Worm (Caenorhabditis elegans) whole organism, young adult: ENCODE results near the gene C06E4.6.

ENCODE experiments used
- B0336.3 ChIP-seq: fragments of 200-800 bp; sonication (Bioruptor generic); IDR thresholded peaks from 2 replicates; pipeline ENCODE4 v1.3.6; 2022; ENCODE audit warnings: missing genetic modification characterization, missing compliant biosample characterization
- C17E4.6 ChIP-seq: fragments of 200-800 bp; sonication (Bioruptor generic); IDR thresholded peaks from 2 replicates; pipeline ENCODE4 v1.3.6; 2022; ENCODE audit warnings: missing genetic modification reagents, missing genetic modification characterization, missing compliant biosample characterization
- F10E7.11 ChIP-seq: sonication (generic microtip); optimal IDR thresholded peaks from 2 replicates; lab custom pipeline; 2017; ENCODE audit warnings: mild to moderate bottlenecking, missing genetic modification characterization, moderate library complexity, missing compliant biosample characterization
- F22D6.2 ChIP-seq: sonication (generic microtip); optimal IDR thresholded peaks from 2 replicates; lab custom pipeline; 2016; ENCODE audit warnings: mild to moderate bottlenecking, missing genetic modification characterization, missing compliant biosample characterization
- F37B4.10 ChIP-seq: fragments of 200-800 bp; sonication (Bioruptor generic); IDR thresholded peaks from 2 replicates; pipeline ENCODE4 v1.3.6; 2022; ENCODE audit warnings: missing genetic modification characterization, missing compliant biosample characterization
- F57A8.1 ChIP-seq: fragments of 200-800 bp; sonication (Bioruptor generic); optimal IDR thresholded peaks from 2 replicates; lab custom pipeline; 2018; ENCODE audit warnings: mild to moderate bottlenecking, missing genetic modification characterization, moderate library complexity, missing compliant biosample characterization
- K12H6.12 ChIP-seq: fragments of 200-800 bp; sonication (Bioruptor generic); optimal IDR thresholded peaks from 2 replicates; lab custom pipeline; 2018; ENCODE audit warnings: mild to moderate bottlenecking, missing genetic modification characterization, missing compliant biosample characterization
- T07F8.4 ChIP-seq: sonication (generic microtip); optimal IDR thresholded peaks from 2 replicates; lab custom pipeline; 2016; ENCODE audit warnings: mild to moderate bottlenecking, missing genetic modification characterization, moderate library complexity, missing compliant biosample characterization
- Y53F4B.3 ChIP-seq: fragments of 200-800 bp; sonication (Bioruptor generic); IDR thresholded peaks from 2 replicates; pipeline ENCODE4 v1.3.6; 2022; ENCODE audit warnings: missing genetic modification reagents, missing genetic modification characterization, missing compliant biosample characterization
- Y67H2A.10 ChIP-seq: fragments of 200-800 bp; sonication (Bioruptor generic); conservative IDR thresholded peaks from 2 replicates; pipeline ENCODE4 v1.3.6; 2022; ENCODE audit warnings: missing genetic modification reagents, missing genetic modification characterization, missing compliant biosample characterization
- Y79H2A.3 ChIP-seq: fragments of 200-800 bp; sonication (Bioruptor generic); conservative IDR thresholded peaks from 2 replicates; pipeline ENCODE4 v1.3.6; 2022; ENCODE audit warnings: missing genetic modification reagents, missing genetic modification characterization, missing compliant biosample characterization
- Y95B8A.8 ChIP-seq: fragments of 200-800 bp; sonication (Bioruptor generic); IDR thresholded peaks from 2 replicates; pipeline ENCODE4 v1.3.6; 2022; ENCODE audit warnings: missing genetic modification reagents, missing genetic modification characterization, missing compliant biosample characterization
- akir-1 ChIP-seq: fragments of 200-800 bp; sonication (Bioruptor generic); optimal IDR thresholded peaks from 2 replicates; lab custom pipeline; 2018; ENCODE audit warnings: mild to moderate bottlenecking, missing genetic modification characterization, moderate library complexity, missing compliant biosample characterization
- aptf-3 ChIP-seq: fragments of 200-800 bp; sonication (Bioruptor generic); IDR thresholded peaks from 2 replicates; pipeline ENCODE4 v1.3.6; 2022; ENCODE audit warnings: missing genetic modification characterization, missing compliant biosample characterization
- atf-7 ChIP-seq: sonication (generic microtip); optimal IDR thresholded peaks from 2 replicates; lab custom pipeline; 2017; ENCODE audit warnings: mild to moderate bottlenecking, missing genetic modification characterization, missing compliant biosample characterization
- attf-3 ChIP-seq: fragments of 200-800 bp; sonication (Bioruptor generic); conservative IDR thresholded peaks from 2 replicates; pipeline ENCODE4 v1.3.6; 2022; ENCODE audit warnings: missing genetic modification reagents, missing genetic modification characterization, missing compliant biosample characterization
- attf-6 ChIP-seq: fragments of 200-800 bp; sonication (Bioruptor generic); IDR thresholded peaks from 2 replicates; pipeline ENCODE4 v1.3.6; 2022; ENCODE audit warnings: missing genetic modification reagents, missing genetic modification characterization, missing compliant biosample characterization
- ceh-100 ChIP-seq: fragments of 200-800 bp; sonication (Bioruptor generic); IDR thresholded peaks from 2 replicates; pipeline ENCODE4 v1.3.6; 2022; ENCODE audit warnings: missing genetic modification reagents, missing genetic modification characterization, missing compliant biosample characterization
- die-1 ChIP-seq: sonication (generic microtip); optimal IDR thresholded peaks from 2 replicates; lab custom pipeline; 2016; ENCODE audit warnings: missing genotype, mild to moderate bottlenecking, missing genetic modification characterization, missing compliant biosample characterization
- ekl-4 ChIP-seq: fragments of 200-800 bp; sonication (Bioruptor generic); IDR thresholded peaks from 2 replicates; pipeline ENCODE4 v1.3.6; 2022; ENCODE audit warnings: missing genetic modification reagents, missing genetic modification characterization, missing compliant biosample characterization
- ets-4 ChIP-seq: fragments of 200-800 bp; sonication (Bioruptor generic); optimal IDR thresholded peaks from 2 replicates; lab custom pipeline; 2018; ENCODE audit warnings: mild to moderate bottlenecking, missing genetic modification characterization, missing compliant biosample characterization
- gei-17 ChIP-seq: fragments of 200-800 bp; sonication (Bioruptor generic); optimal IDR thresholded peaks from 2 replicates; lab custom pipeline; 2018; ENCODE audit warnings: mild to moderate bottlenecking, missing genetic modification characterization, missing compliant biosample characterization
- him-1 ChIP-seq: sonication (generic microtip); optimal IDR thresholded peaks from 2 replicates; lab custom pipeline; 2016; ENCODE audit warnings: missing genotype, missing genetic modification reagents, missing genetic modification characterization, missing compliant biosample characterization
- hmg-1.2 ChIP-seq: fragments of 200-800 bp; sonication (Bioruptor generic); IDR thresholded peaks from 2 replicates; pipeline ENCODE4 v1.3.6; 2022; ENCODE audit warnings: missing genetic modification reagents, missing genetic modification characterization, missing compliant biosample characterization
- hsf-1 ChIP-seq: fragments of 200-800 bp; sonication (Bioruptor generic); IDR thresholded peaks from 2 replicates; pipeline ENCODE4 v1.3.6; 2022; ENCODE audit warnings: missing genetic modification reagents, missing genetic modification characterization, missing compliant biosample characterization
- let-607 ChIP-seq, 2 experiments: fragments of 200-800 bp in 1 of 2; sonication (Bioruptor generic) in 1 of 2; sonication (generic microtip) in 1 of 2; optimal IDR thresholded peaks; 2 replicates each; lab custom pipeline; 2016 to 2018; ENCODE audit warnings: mild to moderate bottlenecking in 2 of 2, missing compliant biosample characterization in 2 of 2, missing genetic modification characterization in 2 of 2, moderate library complexity in 2 of 2, missing genotype in 1 of 2
- lin-40 ChIP-seq: sonication (generic microtip); optimal IDR thresholded peaks from 2 replicates; lab custom pipeline; 2016; ENCODE audit warnings: missing genetic modification characterization, mild to moderate bottlenecking, missing compliant biosample characterization, missing genotype, missing genetic modification reagents
- lsl-1 ChIP-seq: fragments of 200-800 bp; sonication (Bioruptor generic); optimal IDR thresholded peaks from 2 replicates; lab custom pipeline; 2018; ENCODE audit warnings: mild to moderate bottlenecking, missing genetic modification characterization, moderate library complexity, missing compliant biosample characterization
- lsy-27 ChIP-seq: sonication (generic microtip); optimal IDR thresholded peaks from 2 replicates; lab custom pipeline; 2017; ENCODE audit warnings: missing genetic modification characterization, mild to moderate bottlenecking, missing compliant biosample characterization, antibody characterized with exemption, missing genotype, borderline replicate concordance; ENCODE audit not compliant: insufficient read depth
- madf-10 ChIP-seq: sonication (generic microtip); optimal IDR thresholded peaks from 2 replicates; lab custom pipeline; 2016; ENCODE audit warnings: mild to moderate bottlenecking, missing genetic modification characterization, missing compliant biosample characterization
- madf-6 ChIP-seq: fragments of 200-800 bp; sonication (Bioruptor generic); IDR thresholded peaks from 2 replicates; pipeline ENCODE4 v1.3.6; 2022; ENCODE audit warnings: missing genetic modification reagents, missing genetic modification characterization, missing compliant biosample characterization
- madf-8 ChIP-seq: fragments of 200-800 bp; sonication (Bioruptor generic); conservative IDR thresholded peaks from 2 replicates; pipeline ENCODE4 v1.3.6; 2022; ENCODE audit warnings: missing genetic modification reagents, missing genetic modification characterization, missing compliant biosample characterization
- mcd-1 ChIP-seq: fragments of 200-800 bp; sonication (Bioruptor generic); IDR thresholded peaks from 2 replicates; pipeline ENCODE4 v1.3.6; 2022; ENCODE audit warnings: missing genetic modification reagents, missing genetic modification characterization, missing compliant biosample characterization
- mel-28 ChIP-seq: sonication (generic microtip); optimal IDR thresholded peaks from 2 replicates; lab custom pipeline; 2016; ENCODE audit warnings: borderline replicate concordance, mild to moderate bottlenecking, missing genetic modification characterization, missing compliant biosample characterization
- mxl-1 ChIP-seq: sonication (generic microtip); optimal IDR thresholded peaks from 2 replicates; lab custom pipeline; 2016; ENCODE audit warnings: missing genetic modification characterization, missing compliant biosample characterization
- nfyb-1 ChIP-seq: fragments of 200-800 bp; sonication (Bioruptor generic); IDR thresholded peaks from 2 replicates; pipeline ENCODE4 v1.3.6; 2022; ENCODE audit warnings: missing genetic modification reagents, missing genetic modification characterization, missing compliant biosample characterization
- nhr-179 ChIP-seq: sonication (generic microtip); optimal IDR thresholded peaks from 2 replicates; lab custom pipeline; 2016; ENCODE audit warnings: mild to moderate bottlenecking, missing genetic modification characterization, missing compliant biosample characterization
- nhr-27 ChIP-seq: fragments of 200-800 bp; sonication (Bioruptor generic); optimal IDR thresholded peaks from 2 replicates; lab custom pipeline; 2018; ENCODE audit warnings: mild to moderate bottlenecking, missing genetic modification characterization, moderate library complexity, missing compliant biosample characterization
- nhr-90 ChIP-seq: sonication (generic microtip); optimal IDR thresholded peaks from 2 replicates; lab custom pipeline; 2016; ENCODE audit warnings: missing genotype, mild to moderate bottlenecking, missing genetic modification characterization, missing compliant biosample characterization
- pha-4 ChIP-seq: fragments of 150-350 bp; sonication (generic microtip); optimal IDR thresholded peaks from 2 replicates; lab custom pipeline; 2014; ENCODE audit warnings: missing biosample characterization, missing genetic modification reagents, missing genetic modification characterization
- somi-1 ChIP-seq: fragments of 200-800 bp; sonication (Bioruptor generic); optimal IDR thresholded peaks from 2 replicates; lab custom pipeline; 2018; ENCODE audit warnings: mild to moderate bottlenecking, missing genetic modification characterization, missing compliant biosample characterization
- sptf-2 ChIP-seq: fragments of 200-800 bp; sonication (Bioruptor generic); optimal IDR thresholded peaks from 2 replicates; lab custom pipeline; 2018; ENCODE audit warnings: mild to moderate bottlenecking, missing genetic modification characterization, missing compliant biosample characterization
- tbp1 ChIP-seq: fragments of 200-800 bp; sonication (Bioruptor generic); optimal IDR thresholded peaks from 2 replicates; lab custom pipeline; 2018; ENCODE audit warnings: mild to moderate bottlenecking, missing genetic modification characterization, missing compliant biosample characterization
- tlf-1 ChIP-seq: fragments of 200-800 bp; sonication (Bioruptor generic); optimal IDR thresholded peaks from 2 replicates; lab custom pipeline; 2018; ENCODE audit warnings: mild to moderate bottlenecking, missing genetic modification characterization, missing compliant biosample characterization
- unc-62 ChIP-seq: fragments of 150-350 bp; optimal IDR thresholded peaks from 2 replicates; lab custom pipeline; 2014; ENCODE audit warnings: missing biosample characterization, missing genetic modification reagents, missing genetic modification characterization
- xnd-1 ChIP-seq: sonication (generic microtip); optimal IDR thresholded peaks from 2 replicates; lab custom pipeline; 2016; ENCODE audit warnings: missing genotype, missing genetic modification reagents, missing genetic modification characterization, missing compliant biosample characterization
- ztf-22 ChIP-seq: fragments of 200-800 bp; sonication (Bioruptor generic); optimal IDR thresholded peaks from 2 replicates; lab custom pipeline; 2018; ENCODE audit warnings: mild to moderate bottlenecking, missing genetic modification characterization, moderate library complexity, missing compliant biosample characterization
- ztf-28 ChIP-seq: fragments of 200-800 bp; sonication (Bioruptor generic); IDR thresholded peaks from 2 replicates; pipeline ENCODE4 v1.3.6; 2022; ENCODE audit warnings: missing genetic modification reagents, missing genetic modification characterization, missing compliant biosample characterization
- ztf-6 ChIP-seq: fragments of 200-800 bp; sonication (Bioruptor generic); IDR thresholded peaks from 2 replicates; pipeline ENCODE4 v1.3.6; 2022; ENCODE audit warnings: missing genetic modification reagents, missing genetic modification characterization, missing compliant biosample characterization

The C06E4.6 gene

ce11 chrIV:7253271-7253670 lies 4.8 kb downstream of the C06E4.6 start:
- TF ChIP-seq F10E7.11 (tag; lab: Kevin White, UChicago) (no peak), die-1 (no peak), Y53F4B.3 (GFP tag; lab: Robert Waterston, UW) (no peak), B0336.3 (GFP tag; lab: Robert Waterston, UW) (peak; percentile 58; the same call in 1 of the 2 replicates), K12H6.12 (no peak), somi-1 (no peak), lsl-1 (GFP tag; lab: Kevin White, UChicago) (peak; percentile 35), Y95B8A.8 (GFP tag; lab: Robert Waterston, UW) (no peak), madf-8 (0 out of 2 replicates have a peak, but pooled peaks have one; percentile 28), tbp1 (peak; percentile 54), madf-10 (no peak), atf-7 (no peak), ztf-22 (GFP tag; lab: Kevin White, UChicago) (no peak), mxl-1 (no peak), hmg-1.2 (GFP tag; lab: Robert Waterston, UW) (peak; percentile 85), him-1 (peak; percentile 76), F22D6.2 (tag; lab: Kevin White, UChicago) (no peak), C17E4.6 (GFP tag; lab: Robert Waterston, UW) (no peak), lsy-27 (tag; lab: Kevin White, UChicago) (no peak), F37B4.10 (GFP tag; lab: Robert Waterston, UW) (no peak), aptf-3 (GFP tag; lab: Robert Waterston, UW) (no peak), nhr-27 (tag; lab: Kevin White, UChicago) (no peak), akir-1 (GFP tag; lab: Kevin White, UChicago) (no peak), attf-6 (GFP tag; lab: Robert Waterston, UW) (peak; percentile 92), ets-4 (no peak), T07F8.4 (tag; lab: Kevin White, UChicago) (no peak), Y79H2A.3 (GFP tag; lab: Robert Waterston, UW) (no peak), mel-28 (tag; lab: Kevin White, UChicago) (no peak), Y67H2A.10 (GFP tag; lab: Robert Waterston, UW) (no peak), tlf-1 (GFP tag; lab: Kevin White, UChicago) (no peak), madf-6 (GFP tag; lab: Robert Waterston, UW) (peak; percentile 34; the same call in 1 of the 2 replicates), unc-62 (GFP tag; lab: Kevin White, UChicago) (no peak), ztf-6 (no peak), ztf-28 (GFP tag; lab: Robert Waterston, UW) (no peak), xnd-1 (tag; lab: Kevin White, UChicago) (no peak), sptf-2 (GFP tag; lab: Kevin White, UChicago) (no peak), mcd-1 (GFP tag; lab: Robert Waterston, UW) (0 out of 2 replicates have a peak, but pooled peaks have one; percentile 14), ceh-100 (GFP tag; lab: Robert Waterston, UW) (0 out of 2 replicates have a peak, but pooled peaks have one; percentile 27), nhr-90 (tag; lab: Kevin White, UChicago) (no peak), hsf-1 (GFP tag; lab: Robert Waterston, UW) (0 out of 2 replicates have a peak, but pooled peaks have one; percentile 37), attf-3 (GFP tag; lab: Robert Waterston, UW) (no peak), gei-17 (no peak), nhr-179 (tag; lab: Kevin White, UChicago) (no peak), ekl-4 (GFP tag; lab: Robert Waterston, UW) (0 out of 2 replicates have a peak, but pooled peaks have one; percentile 27), pha-4 (tag; lab: Kevin White, UChicago) (no peak), let-607 (tag; optimal IDR thresholded peaks at IDR 0.05; lab: Kevin White, UChicago) (no peak), nfyb-1 (GFP tag; lab: Robert Waterston, UW) (no peak), F57A8.1 (no peak), lin-40 (tag; lab: Kevin White, UChicago) (no peak)
